Worm (Caenorhabditis elegans) whole organism, L1 larva: ENCODE data around the gene nsph-4.2.
"Not testable (repeated sequence)": the region's sequence is repeated elsewhere in the genome, so short reads cannot be mapped to it uniquely, and the experiment has no call there.

Source experiments
- F16B12.6 ChIP-seq: fragments of 150-350 bp; optimal IDR thresholded peaks from 2 replicates; lab custom pipeline; 2014; ENCODE audit warnings: missing biosample characterization, missing genetic modification characterization
- ama-1 ChIP-seq: fragments of 150-350 bp; optimal IDR thresholded peaks from 2 replicates; lab custom pipeline; 2014
- blmp-1 ChIP-seq: fragments of 150-350 bp; optimal IDR thresholded peaks from 2 replicates; lab custom pipeline; 2014; ENCODE audit warnings: missing biosample characterization, missing genetic modification characterization
- ceh-8 ChIP-seq: fragments of 200-800 bp; sonication (Bioruptor generic); optimal IDR thresholded peaks from 2 replicates; lab custom pipeline; 2018; ENCODE audit warnings: mild to moderate bottlenecking, missing genetic modification characterization, moderate library complexity, missing compliant biosample characterization
- ceh-82 ChIP-seq, 3 experiments: fragments of 150-350 bp in 1 of 3; sonication (generic microtip) in 2 of 3; optimal IDR thresholded peaks; 2 replicates each; lab custom pipeline; 2014 to 2017; ENCODE audit warnings: missing biosample characterization in 3 of 3, missing genetic modification characterization in 3 of 3
- dpl-1 ChIP-seq, 3 experiments: fragments of 150-350 bp in 2 of 3; sonication (generic microtip) in 1 of 3; optimal IDR thresholded peaks; 2 replicates each; lab custom pipeline; 2014 to 2017; ENCODE audit warnings: missing biosample characterization in 3 of 3, missing genetic modification characterization in 3 of 3, missing genetic modification reagents in 3 of 3
- dsc-1 ChIP-seq: sonication (generic microtip); optimal IDR thresholded peaks from 2 replicates; lab custom pipeline; 2016; ENCODE audit warnings: mild to moderate bottlenecking, missing genetic modification characterization, missing compliant biosample characterization
- egl-27 ChIP-seq, 2 experiments: fragments of 150-350 bp in 1 of 2; sonication (generic microtip); optimal IDR thresholded peaks; 3 replicates each; lab custom pipeline; 2017 to 2018; ENCODE audit warnings: missing biosample characterization in 2 of 2, missing genetic modification characterization in 2 of 2, missing genetic modification reagents in 2 of 2
- elt-2 ChIP-seq: sonication (generic microtip); optimal IDR thresholded peaks from 2 replicates; lab custom pipeline; 2016; ENCODE audit warnings: missing genetic modification characterization, mild to moderate bottlenecking, inconsistent platforms, missing compliant biosample characterization, missing genetic modification reagents
- elt-3 ChIP-seq, 6 experiments: fragments of 150-350 bp in 1 of 6; sonication (generic microtip); optimal IDR thresholded peaks; 2 replicates each; lab custom pipeline; 2017 to 2018; ENCODE audit warnings: missing biosample characterization in 6 of 6, missing genetic modification characterization in 6 of 6, inconsistent platforms in 1 of 6
- fkh-10 ChIP-seq: sonication (generic microtip); optimal IDR thresholded peaks from 2 replicates; lab custom pipeline; 2017; ENCODE audit warnings: missing biosample characterization, missing genetic modification reagents, missing genetic modification characterization
- fkh-8 ChIP-seq: sonication (generic microtip); optimal IDR thresholded peaks from 2 replicates; lab custom pipeline; 2016; ENCODE audit warnings: mild to moderate bottlenecking, missing genetic modification characterization, missing compliant biosample characterization
- hlh-17 ChIP-seq: fragments of 200-800 bp; sonication (Bioruptor generic); optimal IDR thresholded peaks from 2 replicates; lab custom pipeline; 2018; ENCODE audit warnings: missing genetic modification characterization, mild to moderate bottlenecking, missing compliant biosample characterization, moderate library complexity, borderline replicate concordance
- jun-1 ChIP-seq: fragments of 150-350 bp; optimal IDR thresholded peaks from 2 replicates; lab custom pipeline; 2014; ENCODE audit warnings: missing biosample characterization, missing genetic modification reagents, missing genetic modification characterization
- lin-14 ChIP-seq: fragments of 200-800 bp; sonication (Bioruptor generic); optimal IDR thresholded peaks from 2 replicates; lab custom pipeline; 2018; ENCODE audit warnings: mild to moderate bottlenecking, missing genetic modification characterization, moderate library complexity, missing compliant biosample characterization
- lin-35 ChIP-seq, 2 experiments: fragments of 150-350 bp; optimal IDR thresholded peaks; 2 replicates each; lab custom pipeline; 2014; ENCODE audit warnings: missing biosample characterization in 2 of 2, missing genetic modification characterization in 2 of 2, missing genetic modification reagents in 2 of 2
- lin-39 ChIP-seq: fragments of 150-350 bp; optimal IDR thresholded peaks from 2 replicates; lab custom pipeline; 2014; ENCODE audit warnings: missing biosample characterization, missing genetic modification reagents, missing genetic modification characterization
- lir-3 ChIP-seq: sonication (generic microtip); optimal IDR thresholded peaks from 2 replicates; lab custom pipeline; 2016; ENCODE audit warnings: mild to moderate bottlenecking, missing genetic modification characterization, moderate library complexity, missing compliant biosample characterization; ENCODE audit not compliant: poor library complexity
- lsy-2 ChIP-seq, 2 experiments: fragments of 150-350 bp; optimal IDR thresholded peaks; 2 replicates each; lab custom pipeline; 2014; ENCODE audit warnings: missing biosample characterization in 2 of 2, missing genetic modification characterization in 2 of 2
- mef-2 ChIP-seq: fragments of 150-350 bp; optimal IDR thresholded peaks from 2 replicates; lab custom pipeline; 2014; ENCODE audit warnings: missing biosample characterization, missing genetic modification characterization
- nhr-11 ChIP-seq: fragments of 150-350 bp; optimal IDR thresholded peaks from 2 replicates; lab custom pipeline; 2014; ENCODE audit warnings: missing biosample characterization, missing genetic modification characterization
- nhr-12 ChIP-seq: sonication (generic microtip); optimal IDR thresholded peaks from 2 replicates; lab custom pipeline; 2017; ENCODE audit warnings: missing biosample characterization, missing genetic modification characterization
- nhr-77 ChIP-seq: fragments of 150-350 bp; optimal IDR thresholded peaks from 2 replicates; lab custom pipeline; 2014; ENCODE audit warnings: missing biosample characterization, missing genetic modification characterization
- pag-3 ChIP-seq: sonication (generic microtip); optimal IDR thresholded peaks from 2 replicates; lab custom pipeline; 2017; ENCODE audit warnings: missing genetic modification characterization, mild to moderate bottlenecking, missing compliant biosample characterization, antibody characterized with exemption, borderline replicate concordance; ENCODE audit not compliant: insufficient read depth
- snu-23 ChIP-seq: sonication (generic microtip); optimal IDR thresholded peaks from 2 replicates; lab custom pipeline; 2016; ENCODE audit warnings: missing genetic modification characterization, missing compliant biosample characterization
- tlp-1 ChIP-seq: fragments of 150-350 bp; optimal IDR thresholded peaks from 2 replicates; lab custom pipeline; 2014; ENCODE audit warnings: missing biosample characterization, missing genetic modification characterization
- unc-130 ChIP-seq: fragments of 150-350 bp; optimal IDR thresholded peaks from 2 replicates; lab custom pipeline; 2017; ENCODE audit warnings: missing biosample characterization, missing genetic modification characterization, inconsistent platforms
- unc-98 ChIP-seq: fragments of 200-800 bp; sonication (Bioruptor generic); IDR thresholded peaks from 2 replicates; pipeline ENCODE4 v1.3.6; 2022; ENCODE audit warnings: missing genetic modification characterization, missing compliant biosample characterization
- zag-1 ChIP-seq: fragments of 150-350 bp; optimal IDR thresholded peaks from 2 replicates; lab custom pipeline; 2014; ENCODE audit warnings: missing biosample characterization, missing genetic modification characterization
- ztf-4 ChIP-seq: fragments of 150-350 bp; optimal IDR thresholded peaks from 2 replicates; lab custom pipeline; 2014; ENCODE audit warnings: missing biosample characterization, missing genetic modification characterization

nsph-4.2 gene

ce11 chrIV:5215092-5215491, 3.5 kb upstream of the nsph-4.2 start, which contains the start of gene Y59E9AL.4:
Gene Y59E9AL.4, minus strand, starts transcription at chrIV:5215192.
- no peak for TF ChIP-seq dsc-1
- TF ChIP-seq F16B12.6 (tag; lab: Kevin White, UChicago): no peak
- no peak for TF ChIP-seq tlp-1
- TF ChIP-seq elt-2: no peak
- TF ChIP-seq, all 84 proteins: peak for 0

- TF ChIP-seq fkh-10 (GFP tag; lab: Kevin White, UChicago): no peak
- TF ChIP-seq ztf-4 (tag; lab: Kevin White, UChicago): no peak
- peak; percentile 48 for TF ChIP-seq blmp-1 (tag; lab: Kevin White, UChicago)
- peak in 2 of 6 experiments; percentile 17 to 22 for TF ChIP-seq elt-3 (tag; optimal IDR thresholded peaks at IDR 0.05; lab: Kevin White, UChicago)
- TF ChIP-seq lin-14 (GFP tag; lab: Kevin White, UChicago): peak; percentile 33
- no peak for TF ChIP-seq pag-3 (tag; lab: Kevin White, UChicago)
- TF ChIP-seq ceh-8 (GFP tag; lab: Kevin White, UChicago): no peak
Measured at ce11 chrIV:5216349-5216748, 2.2 kb upstream of the nsph-4.2 start.

- TF ChIP-seq unc-130 (no peak), snu-23 (no peak), lir-3 (tag; lab: Kevin White, UChicago) (no peak), unc-98 (GFP tag; lab: Robert Waterston, UW) (no peak), lin-39 (tag; lab: Kevin White, UChicago) (no peak), egl-27 (tag; optimal IDR thresholded peaks at IDR 0.05; lab: Kevin White, UChicago) (no peak), fkh-8 (tag; lab: Kevin White, UChicago) (no peak), tlp-1 (no peak), elt-3 (tag; optimal IDR thresholded peaks at IDR 0.05; lab: Kevin White, UChicago) (no peak), zag-1 (tag; lab: Kevin White, UChicago) (no peak), nhr-12 (tag; lab: Kevin White, UChicago) (no peak)
Measured at ce11 chrIV:5221721-5222120, 3.1 kb downstream of the nsph-4.2 start.

- TF ChIP-seq lsy-2 (tag; optimal IDR thresholded peaks at IDR 0.05; lab: Kevin White, UChicago): no peak
- TF ChIP-seq ama-1 (lab: Kevin White, UChicago): no peak
- TF ChIP-seq elt-3 (tag; optimal IDR thresholded peaks at IDR 0.05; lab: Kevin White, UChicago): no peak
- TF ChIP-seq lir-3 (tag; lab: Kevin White, UChicago): no peak
- TF ChIP-seq dpl-1 (GFP tag; optimal IDR thresholded peaks at IDR 0.05; lab: Kevin White, UChicago): no peak
- TF ChIP-seq nhr-11: no peak
Measured at ce11 chrIV:5224238-5224637, 5.6 kb downstream of the nsph-4.2 start, which contains the start of gene Y59E9AL.8. Gene Y59E9AL.8, minus strand, starts transcription at chrIV:5224338.

ce11 chrIV:5225277-5225822, 6.8 kb downstream of the nsph-4.2 start, which contains the start of gene cylc-1:
Gene cylc-1, minus strand, starts transcription at chrIV:5225772.
- TF ChIP-seq lin-35 (GFP tag; optimal IDR thresholded peaks at IDR 0.05; lab: Kevin White, UChicago); nhr-77 (tag; lab: Kevin White, UChicago); mef-2 (tag; lab: Kevin White, UChicago): not testable (repeated sequence)

- not testable (repeated sequence) for TF ChIP-seq hlh-17 (GFP tag; lab: Kevin White, UChicago); ceh-82 (tag; optimal IDR thresholded peaks at IDR 0.05; lab: Kevin White, UChicago); jun-1 (tag; lab: Kevin White, UChicago)
Measured at ce11 chrIV:5226552-5226951, 8.0 kb downstream of the nsph-4.2 start, which contains the start of gene nsph-4.1. Gene nsph-4.1, plus strand, starts transcription at chrIV:5226852.
